Worm (Caenorhabditis elegans): Measurements from ENCODE around the gene clec-143.

The clec-143 gene

DNA sequence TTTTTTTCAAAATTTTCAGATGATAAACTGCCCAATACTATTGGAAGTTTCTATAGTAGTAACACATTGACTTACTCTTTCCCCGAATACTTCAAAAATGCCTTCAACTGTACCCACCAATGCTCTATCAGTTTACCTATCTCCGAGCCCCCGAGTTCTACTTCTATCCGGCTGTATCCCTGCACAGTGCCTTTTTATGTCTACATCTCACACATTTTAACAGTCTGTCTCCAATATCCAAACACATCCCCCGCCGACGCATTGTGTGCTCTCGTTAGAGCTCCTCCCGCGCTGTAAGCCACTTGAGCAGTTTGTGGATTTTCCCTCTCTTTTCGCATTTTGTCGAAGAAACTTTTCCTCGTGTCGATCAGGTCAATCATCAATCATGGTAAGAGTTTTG, 3.5 kb downstream of the clec-143 start, which contains the start of gene tnc-2:
tnc-2 (plus strand) TSS at position 301 of the 400 bp plus-strand sequence.
- TF ChIP-seq med-1 (GFP tag; optimal IDR thresholded peaks at IDR 0.05; ENCODE audit: insufficient read depth), result no peak
- no peak for TF ChIP-seq cog-1 (tag; optimal IDR thresholded peaks at IDR 0.05)
- TF ChIP-seq T22C8.4 (GFP tag; IDR thresholded peaks at IDR 0.05), result no peak
- no peak for TF ChIP-seq ztf-23 (GFP tag; IDR thresholded peaks at IDR 0.05)
- no peak for TF ChIP-seq flt-1 (GFP tag; IDR thresholded peaks at IDR 0.05)
- TF ChIP-seq ref-1 (GFP tag; conservative IDR thresholded peaks at IDR 0.05), result no peak

DNA sequence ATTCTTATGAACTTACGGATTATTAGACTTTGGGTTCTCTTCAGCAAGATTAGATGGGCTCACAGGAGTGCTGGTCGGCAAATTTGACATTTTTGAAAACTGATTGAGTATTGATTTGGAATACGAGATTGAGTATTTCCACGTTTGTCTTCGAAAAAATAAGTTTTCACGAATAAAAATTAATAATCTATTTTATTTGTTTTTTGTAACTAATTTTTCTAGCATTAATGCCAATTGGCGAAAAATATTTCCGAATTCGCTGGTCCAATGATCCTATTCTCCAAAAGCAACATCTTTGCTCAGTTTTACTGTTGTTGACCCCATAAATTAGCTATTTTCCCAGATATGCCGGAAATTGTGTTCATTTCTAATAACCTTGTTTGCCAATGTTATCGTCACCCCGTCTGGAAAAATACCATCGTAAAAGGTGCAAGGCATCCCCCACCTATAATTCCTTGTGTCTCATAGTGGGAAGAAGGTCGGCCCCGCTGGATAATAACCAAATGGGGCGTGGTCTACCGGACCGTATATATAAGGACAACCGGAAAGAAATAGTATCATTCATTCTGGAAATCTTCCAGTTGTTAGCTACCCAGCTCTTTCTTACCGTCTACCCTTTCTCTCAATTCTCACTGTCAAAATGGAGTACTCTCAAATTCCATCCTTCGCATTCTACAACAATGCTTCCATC, 5.7 kb downstream of the clec-143 start, which contains the start of the genes ZK673.6 and sdz-37:
ZK673.6 (minus strand) TSS at position 101 of the 691 bp plus-strand sequence.
sdz-37 (plus strand) TSS at position 641 of the 691 bp plus-strand sequence.
- no peak for TF ChIP-seq tab-1 (GFP tag; IDR thresholded peaks at IDR 0.05)
- no peak for TF ChIP-seq cog-1 (tag; optimal IDR thresholded peaks at IDR 0.05)
- TF ChIP-seq med-1 (GFP tag; optimal IDR thresholded peaks at IDR 0.05; ENCODE audit: insufficient read depth), result no peak
- TF ChIP-seq ref-1 (GFP tag; conservative IDR thresholded peaks at IDR 0.05), result no peak
- TF ChIP-seq ztf-29 (GFP tag; IDR thresholded peaks at IDR 0.05), result no peak
- TF ChIP-seq ztf-23 (GFP tag; IDR thresholded peaks at IDR 0.05), result no peak
- no peak for TF ChIP-seq T22C8.4 (GFP tag; IDR thresholded peaks at IDR 0.05)
- no peak for TF ChIP-seq flt-1 (GFP tag; IDR thresholded peaks at IDR 0.05)
- TF ChIP-seq klf-2 (GFP tag; conservative IDR thresholded peaks at IDR 0.05), result no peak

DNA sequence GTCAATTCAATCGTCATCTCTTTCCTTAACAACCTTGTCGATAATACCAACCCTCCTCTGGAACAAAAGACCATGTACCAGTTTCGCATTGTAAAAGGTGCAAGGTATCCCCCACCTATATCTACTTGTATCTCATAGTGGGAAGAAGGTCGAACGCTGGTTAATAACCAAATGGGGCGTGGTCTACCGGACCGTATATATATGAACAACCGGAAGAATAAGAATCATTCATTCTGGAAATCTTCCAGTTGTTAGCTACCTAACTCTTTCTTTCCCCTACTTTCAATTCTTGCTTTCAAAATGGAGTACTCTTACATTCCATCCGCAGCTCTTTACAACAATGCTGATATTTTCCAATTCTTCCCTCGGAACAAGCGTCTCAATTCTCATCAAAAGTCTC, 8.9 kb downstream of the clec-143 start, which contains the start of gene ZK673.5:
ZK673.5 (plus strand) TSS at position 301 of the 400 bp plus-strand sequence.
- TF ChIP-seq cog-1 (tag; optimal IDR thresholded peaks at IDR 0.05) (no peak), klf-2 (GFP tag; conservative IDR thresholded peaks at IDR 0.05) (no peak), ztf-23 (GFP tag; IDR thresholded peaks at IDR 0.05) (no peak), ref-1 (GFP tag; conservative IDR thresholded peaks at IDR 0.05) (no peak), flt-1 (GFP tag; IDR thresholded peaks at IDR 0.05) (no peak), T22C8.4 (GFP tag; IDR thresholded peaks at IDR 0.05) (no peak), tab-1 (GFP tag; IDR thresholded peaks at IDR 0.05) (no peak), ztf-29 (GFP tag; IDR thresholded peaks at IDR 0.05) (no peak), med-1 (GFP tag; optimal IDR thresholded peaks at IDR 0.05; ENCODE audit: insufficient read depth) (no peak)

DNA sequence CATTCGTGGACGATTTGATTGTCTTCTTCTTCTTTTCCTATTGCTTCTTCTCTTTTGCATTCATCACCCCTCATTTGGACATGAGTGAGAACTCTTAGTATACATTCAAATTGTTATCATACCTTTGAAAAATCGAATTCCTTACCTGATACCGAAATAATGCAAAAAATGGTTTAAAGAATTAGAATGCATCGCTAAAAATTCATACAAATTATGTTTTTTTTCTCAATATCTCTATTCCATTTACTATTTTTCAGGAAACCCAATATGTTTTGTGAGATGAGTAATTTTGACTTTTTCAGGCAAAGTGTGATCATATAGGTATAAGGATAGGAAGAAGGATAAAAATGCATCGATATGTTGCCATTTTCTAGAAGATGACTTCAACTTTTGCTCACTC, 13.1 kb downstream of the clec-143 start, which contains the start of gene ZK673.11:
ZK673.11 (plus strand) TSS at position 301 of the 400 bp plus-strand sequence.
- TF ChIP-seq ref-1 (GFP tag; conservative IDR thresholded peaks at IDR 0.05), result no peak
- no peak for TF ChIP-seq T22C8.4 (GFP tag; IDR thresholded peaks at IDR 0.05)
- no peak for TF ChIP-seq cog-1 (tag; optimal IDR thresholded peaks at IDR 0.05)
- TF ChIP-seq ztf-23 (GFP tag; IDR thresholded peaks at IDR 0.05), result no peak
- no peak for TF ChIP-seq med-1 (GFP tag; optimal IDR thresholded peaks at IDR 0.05; ENCODE audit: insufficient read depth)
- no peak for TF ChIP-seq ztf-29 (GFP tag; IDR thresholded peaks at IDR 0.05)
- no peak for TF ChIP-seq tab-1 (GFP tag; IDR thresholded peaks at IDR 0.05)
- TF ChIP-seq flt-1 (GFP tag; IDR thresholded peaks at IDR 0.05), result no peak
- no peak for TF ChIP-seq klf-2 (GFP tag; conservative IDR thresholded peaks at IDR 0.05)

DNA sequence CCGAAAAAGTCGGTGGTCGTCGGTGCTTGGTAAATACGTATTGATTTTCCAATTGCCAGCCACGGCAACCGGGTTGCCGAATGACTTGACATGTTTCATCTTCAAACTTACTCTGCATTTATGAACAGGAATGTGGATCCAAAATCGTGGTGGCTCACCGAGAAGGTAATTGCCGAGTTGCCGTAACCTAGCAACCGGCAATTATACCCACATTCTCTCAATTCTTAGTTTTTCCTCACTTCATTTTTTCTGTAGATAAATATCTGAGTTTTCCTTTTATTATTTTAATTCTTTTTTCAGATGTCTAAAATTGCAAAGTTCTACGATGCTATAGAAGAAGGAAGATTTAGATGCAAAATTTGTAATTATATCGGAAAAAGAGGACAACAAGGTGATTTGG, 17.5 kb downstream of the clec-143 start, which contains the start of gene ZK673.4:
ZK673.4 (plus strand) TSS at position 301 of the 400 bp plus-strand sequence.
- TF ChIP-seq tab-1 (GFP tag; IDR thresholded peaks at IDR 0.05) (no peak), flt-1 (GFP tag; IDR thresholded peaks at IDR 0.05) (no peak), med-1 (GFP tag; optimal IDR thresholded peaks at IDR 0.05; ENCODE audit: insufficient read depth) (no peak), ztf-29 (GFP tag; IDR thresholded peaks at IDR 0.05) (no peak), T22C8.4 (GFP tag; IDR thresholded peaks at IDR 0.05) (no peak), ztf-23 (GFP tag; IDR thresholded peaks at IDR 0.05) (no peak), klf-2 (GFP tag; conservative IDR thresholded peaks at IDR 0.05) (no peak), cog-1 (tag; optimal IDR thresholded peaks at IDR 0.05) (no peak), ref-1 (GFP tag; conservative IDR thresholded peaks at IDR 0.05) (no peak)

DNA sequence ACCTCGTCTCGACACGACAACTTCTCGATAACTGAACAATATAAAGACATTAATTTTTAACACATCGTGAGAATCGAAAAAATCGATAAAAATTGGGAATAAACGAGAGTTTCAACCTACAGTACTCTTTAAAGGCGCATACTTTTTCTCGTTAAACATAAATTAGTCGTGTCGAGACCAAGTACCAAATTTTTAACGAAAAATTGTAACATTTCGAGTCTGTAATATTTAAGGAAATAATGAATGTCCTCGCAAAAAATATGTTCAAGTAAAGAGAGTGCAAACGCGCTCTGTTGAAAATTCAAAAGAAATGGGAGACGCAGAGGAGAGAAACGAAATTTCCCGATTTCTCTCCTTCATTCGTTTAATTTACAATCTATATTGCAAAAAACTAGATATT, 19.8 kb downstream of the clec-143 start:
- TF ChIP-seq ref-1 (GFP tag; conservative IDR thresholded peaks at IDR 0.05) (no peak), cog-1 (tag; optimal IDR thresholded peaks at IDR 0.05) (no peak), ztf-29 (GFP tag; IDR thresholded peaks at IDR 0.05) (no peak), med-1 (GFP tag; optimal IDR thresholded peaks at IDR 0.05; ENCODE audit: insufficient read depth) (no peak), T22C8.4 (GFP tag; IDR thresholded peaks at IDR 0.05) (no peak), tab-1 (GFP tag; IDR thresholded peaks at IDR 0.05) (no peak), ztf-23 (GFP tag; IDR thresholded peaks at IDR 0.05) (no peak), flt-1 (GFP tag; IDR thresholded peaks at IDR 0.05) (no peak), klf-2 (GFP tag; conservative IDR thresholded peaks at IDR 0.05) (no peak)

DNA sequence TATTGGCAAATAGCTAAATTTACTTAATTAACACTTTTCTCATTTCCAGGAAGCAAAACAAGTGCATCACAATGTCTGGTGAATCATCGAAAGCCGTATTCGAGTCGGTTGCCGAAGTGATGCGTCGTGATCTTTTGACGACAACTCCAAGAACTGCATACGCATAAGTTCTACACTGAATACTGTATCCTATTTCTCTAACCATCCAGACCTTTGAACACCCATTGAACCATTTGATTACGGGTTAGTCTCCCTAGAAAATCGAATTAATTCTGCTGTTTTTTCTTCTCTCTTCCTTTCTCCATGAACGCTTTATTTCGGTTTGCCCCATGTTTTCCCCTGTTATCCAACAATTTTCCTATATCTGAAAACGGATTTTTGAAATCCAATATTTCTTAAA, 20.4 kb downstream of the clec-143 start, which contains the start of gene lin-56:
lin-56 (plus strand) TSS at position 301 of the 400 bp plus-strand sequence.
- TF ChIP-seq tab-1 (GFP tag; IDR thresholded peaks at IDR 0.05) (no peak), med-1 (GFP tag; optimal IDR thresholded peaks at IDR 0.05; ENCODE audit: insufficient read depth) (no peak), flt-1 (GFP tag; IDR thresholded peaks at IDR 0.05) (no peak), T22C8.4 (GFP tag; IDR thresholded peaks at IDR 0.05) (no peak), ztf-29 (GFP tag; IDR thresholded peaks at IDR 0.05) (no peak), ref-1 (GFP tag; conservative IDR thresholded peaks at IDR 0.05) (no peak), ztf-23 (GFP tag; IDR thresholded peaks at IDR 0.05) (no peak), cog-1 (tag; optimal IDR thresholded peaks at IDR 0.05) (no peak), klf-2 (GFP tag; conservative IDR thresholded peaks at IDR 0.05) (no peak)

DNA sequence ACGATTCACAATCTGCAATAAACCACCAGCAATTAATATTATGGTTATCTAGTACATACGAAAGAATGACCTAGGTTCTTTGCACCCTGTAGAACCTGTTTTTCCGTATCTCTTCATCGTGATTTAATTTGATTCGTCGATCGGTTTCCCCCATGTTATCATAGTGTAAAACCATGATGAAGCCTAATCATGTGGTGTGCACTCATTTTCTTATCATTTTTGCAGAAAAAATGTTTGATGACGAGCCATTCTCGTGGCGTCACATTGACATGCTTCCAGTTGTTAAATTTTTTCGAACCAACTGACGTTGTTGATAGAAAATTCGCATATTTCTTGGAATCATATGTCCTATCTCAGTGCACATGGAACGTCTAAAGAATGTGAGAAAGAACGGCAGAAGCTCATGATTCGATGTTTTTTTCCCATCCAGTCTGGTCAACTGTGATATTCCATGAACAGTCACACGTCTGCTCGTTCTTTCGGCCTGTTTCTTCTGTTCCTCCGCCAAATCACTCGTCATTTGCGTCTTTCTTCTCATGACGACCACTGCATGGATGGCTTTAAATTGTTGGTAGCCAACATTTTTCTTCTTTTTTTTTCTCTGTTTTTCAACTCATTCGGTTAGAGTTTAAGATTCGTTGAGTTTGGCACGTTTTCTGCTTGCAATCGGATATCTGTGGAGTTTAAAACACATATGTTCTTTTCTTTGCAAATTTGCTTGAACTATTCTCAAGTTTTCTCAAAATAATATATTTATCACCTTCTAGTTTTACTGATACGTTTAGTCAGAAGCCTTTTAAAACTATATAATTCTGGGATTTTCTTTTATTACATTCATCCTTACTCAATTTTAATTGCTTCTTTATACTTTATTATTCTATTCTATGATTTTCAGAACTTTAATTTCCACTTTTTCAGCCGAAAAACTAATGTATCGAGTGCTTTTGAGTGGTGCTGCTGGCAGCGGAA, 22.5 kb downstream of the clec-143 start, which contains the start of gene ZK673.2:
ZK673.2 (plus strand) TSS at position 919 of the 969 bp plus-strand sequence.
- TF ChIP-seq tab-1 (GFP tag; IDR thresholded peaks at IDR 0.05) (no peak), ztf-29 (GFP tag; IDR thresholded peaks at IDR 0.05) (no peak)

All from whole organism, midembryonic.